Worm (Caenorhabditis elegans) whole organism, late embryonic: ENCODE results near the gene Y55B1AR.2.

ENCODE experiments used
- ama-1 ChIP-seq: fragments of 150-350 bp; optimal IDR thresholded peaks from 2 replicates; lab custom pipeline; 2014
- dmd-4 ChIP-seq: sonication (generic microtip); optimal IDR thresholded peaks from 2 replicates; lab custom pipeline; 2016; ENCODE audit warnings: borderline replicate concordance, missing genetic modification characterization, missing compliant biosample characterization
- fkh-10 ChIP-seq: fragments of 150-350 bp; optimal IDR thresholded peaks from 2 replicates; lab custom pipeline; 2014; ENCODE audit warnings: missing biosample characterization, missing genetic modification reagents, missing genetic modification characterization
- pag-3 ChIP-seq: sonication (generic microtip); optimal IDR thresholded peaks from 2 replicates; lab custom pipeline; 2016; ENCODE audit warnings: missing compliant biosample characterization, missing genetic modification characterization, borderline replicate concordance
- pax-1 ChIP-seq: fragments of 150-350 bp; optimal IDR thresholded peaks from 2 replicates; lab custom pipeline; 2014; ENCODE audit warnings: missing biosample characterization, missing genetic modification characterization
- pqm-1 ChIP-seq: sonication (generic microtip); optimal IDR thresholded peaks from 2 replicates; lab custom pipeline; 2016; ENCODE audit warnings: missing genetic modification characterization, missing compliant biosample characterization
- tbx-2 ChIP-seq: sonication (generic microtip); optimal IDR thresholded peaks from 2 replicates; lab custom pipeline; 2016; ENCODE audit warnings: missing genetic modification characterization, missing compliant biosample characterization

ce11 chrIII:638319-638718 lies 39.7 kb upstream of the Y55B1AR.2 start, which contains the start of gene sbds-1:
- no peak for TF ChIP-seq pax-1 (tag; lab: Kevin White, UChicago)
- TF ChIP-seq ama-1, result no peak
- TF ChIP-seq pag-3, result no peak
- no peak for TF ChIP-seq dmd-4
- TF ChIP-seq pqm-1 (tag; lab: Kevin White, UChicago), result no peak
- TF ChIP-seq tbx-2 (tag; lab: Kevin White, UChicago), result no peak
- no peak for TF ChIP-seq fkh-10
